Fruit fly (Drosophila melanogaster) whole organism, prepupa: ENCODE results near the gene CG7110.

Source experiments
- CG10631 ChIP-seq: fragments of 200-800 bp; sonication (Bioruptor generic); optimal IDR thresholded peaks from 2 replicates; lab custom pipeline; 2016; ENCODE audit warnings: missing biosample characterization, missing genetic modification characterization
- CG11902 ChIP-seq: fragments of 200-800 bp; sonication (Bioruptor generic); optimal IDR thresholded peaks from 3 replicates; lab custom pipeline; 2016; ENCODE audit warnings: missing biosample characterization, missing genetic modification characterization
- CG3032 ChIP-seq: fragments of 200-800 bp; optimal IDR thresholded peaks from 2 replicates; lab custom pipeline; 2019; ENCODE audit warnings: missing biosample characterization, mild to moderate bottlenecking, missing genetic modification characterization, moderate library complexity
- CG31627 ChIP-seq: fragments of 200-800 bp; sonication (Bioruptor generic); optimal IDR thresholded peaks from 3 replicates; lab custom pipeline; 2016; ENCODE audit warnings: missing biosample characterization, missing genetic modification characterization
- CG32006 ChIP-seq: fragments of 200-800 bp; sonication (Bioruptor generic); optimal IDR thresholded peaks from 3 replicates; lab custom pipeline; 2017; ENCODE audit warnings: missing biosample characterization, mild to moderate bottlenecking, missing genetic modification characterization
- CG34406 ChIP-seq: fragments of 200-800 bp; sonication (Bioruptor generic); optimal IDR thresholded peaks from 3 replicates; lab custom pipeline; 2016; ENCODE audit warnings: missing biosample characterization, missing genetic modification characterization
- CG3919 ChIP-seq: fragments of 200-800 bp; sonication (Bioruptor generic); optimal IDR thresholded peaks from 3 replicates; lab custom pipeline; 2016; ENCODE audit warnings: missing biosample characterization, missing genetic modification characterization
- CG6792 ChIP-seq: fragments of 200-800 bp; sonication (Bioruptor generic); optimal IDR thresholded peaks from 3 replicates; lab custom pipeline; 2016; ENCODE audit warnings: missing biosample characterization, missing genetic modification characterization
- CG6854 ChIP-seq: fragments of 200-800 bp; sonication (Bioruptor generic); optimal IDR thresholded peaks from 2 replicates; lab custom pipeline; 2017; ENCODE audit warnings: missing biosample characterization, mild to moderate bottlenecking, missing genetic modification characterization
- CG8119 ChIP-seq: fragments of 200-800 bp; sonication (Bioruptor generic); IDR thresholded peaks from 3 replicates; pipeline ENCODE4 v1.3.6; 2022; ENCODE audit warnings: missing biosample characterization, missing genetic modification characterization
- Eip75B ChIP-seq: fragments of 200-800 bp; sonication (Bioruptor generic); optimal IDR thresholded peaks from 3 replicates; lab custom pipeline; 2016; ENCODE audit warnings: missing biosample characterization, missing genetic modification characterization
- Gug ChIP-seq: fragments of 200-800 bp; sonication (Bioruptor generic); IDR thresholded peaks from 2 replicates; pipeline ENCODE4 v1.3.6; 2022; ENCODE audit warnings: missing biosample characterization, missing genetic modification characterization
- Hr39 ChIP-seq: fragments of 200-800 bp; sonication (Bioruptor generic); optimal IDR thresholded peaks from 2 replicates; lab custom pipeline; 2016; ENCODE audit warnings: missing biosample characterization, missing genetic modification characterization
- Hr4 ChIP-seq: fragments of 200-800 bp; sonication (Bioruptor generic); optimal IDR thresholded peaks from 3 replicates; lab custom pipeline; 2016; ENCODE audit warnings: missing biosample characterization, missing genetic modification characterization
- Lpt ChIP-seq: fragments of 200-800 bp; sonication (Bioruptor generic); optimal IDR thresholded peaks from 3 replicates; lab custom pipeline; 2016; ENCODE audit warnings: missing biosample characterization, missing genetic modification characterization
- Met ChIP-seq: fragments of 200-800 bp; sonication (Bioruptor generic); optimal IDR thresholded peaks from 3 replicates; lab custom pipeline; 2016; ENCODE audit warnings: missing biosample characterization, missing genetic modification characterization
- OdsH ChIP-seq: fragments of 200-800 bp; sonication (Bioruptor generic); optimal IDR thresholded peaks from 3 replicates; lab custom pipeline; 2016; ENCODE audit warnings: missing biosample characterization, missing genetic modification characterization
- Sox102F ChIP-seq: fragments of 200-800 bp; sonication (Bioruptor generic); optimal IDR thresholded peaks from 2 replicates; lab custom pipeline; 2016; ENCODE audit warnings: missing biosample characterization, mild to moderate bottlenecking, missing genetic modification characterization
- achi ChIP-seq: fragments of 200-800 bp; sonication (Bioruptor generic); optimal IDR thresholded peaks from 3 replicates; lab custom pipeline; 2016; ENCODE audit warnings: missing biosample characterization, missing genetic modification characterization
- cyc ChIP-seq: fragments of 200-800 bp; sonication (Bioruptor generic); optimal IDR thresholded peaks from 3 replicates; lab custom pipeline; 2016; ENCODE audit warnings: missing biosample characterization, missing genetic modification characterization
- dac ChIP-seq: fragments of 200-800 bp; sonication (Bioruptor generic); optimal IDR thresholded peaks from 2 replicates; lab custom pipeline; 2017; ENCODE audit warnings: missing biosample characterization, mild to moderate bottlenecking, missing genetic modification characterization
- fd85E ChIP-seq: fragments of 200-800 bp; sonication (Bioruptor generic); optimal IDR thresholded peaks from 3 replicates; lab custom pipeline; 2016; ENCODE audit warnings: missing biosample characterization, missing genetic modification characterization
- ss ChIP-seq, 2 experiments: fragments of 200-800 bp; sonication (Bioruptor generic); optimal IDR thresholded peaks; 2 replicates in 1 of 2; 3 replicates in 1 of 2; lab custom pipeline; 2017 to 2018; ENCODE audit warnings: mild to moderate bottlenecking in 2 of 2, missing biosample characterization in 2 of 2, missing genetic modification characterization in 2 of 2, moderate library complexity in 1 of 2
- topi ChIP-seq: fragments of 200-800 bp; sonication (Bioruptor generic); optimal IDR thresholded peaks from 3 replicates; lab custom pipeline; 2016; ENCODE audit warnings: missing biosample characterization, missing genetic modification characterization

Gene CG7110

dm6 chr2L:13457037-13457547, 58.3 kb downstream of the CG7110 start, which contains the start of gene CG42809:
TSS of gene CG42809 (plus strand) at chr2L:13457497.
- no peak for TF ChIP-seq CG32006
- no peak for TF ChIP-seq CG31627 (GFP tag; lab: Kevin White, UChicago)
- no peak for TF ChIP-seq OdsH (GFP tag; lab: Kevin White, UChicago)
- TF ChIP-seq CG3032 (tag; lab: Kevin White, UChicago), result no peak
- TF ChIP-seq achi (GFP tag; lab: Kevin White, UChicago), result no peak
- TF ChIP-seq CG8119, result no peak
- TF ChIP-seq CG34406 (GFP tag; lab: Kevin White, UChicago), result no peak
- TF ChIP-seq, all 60 proteins: peak for 0

DNA sequence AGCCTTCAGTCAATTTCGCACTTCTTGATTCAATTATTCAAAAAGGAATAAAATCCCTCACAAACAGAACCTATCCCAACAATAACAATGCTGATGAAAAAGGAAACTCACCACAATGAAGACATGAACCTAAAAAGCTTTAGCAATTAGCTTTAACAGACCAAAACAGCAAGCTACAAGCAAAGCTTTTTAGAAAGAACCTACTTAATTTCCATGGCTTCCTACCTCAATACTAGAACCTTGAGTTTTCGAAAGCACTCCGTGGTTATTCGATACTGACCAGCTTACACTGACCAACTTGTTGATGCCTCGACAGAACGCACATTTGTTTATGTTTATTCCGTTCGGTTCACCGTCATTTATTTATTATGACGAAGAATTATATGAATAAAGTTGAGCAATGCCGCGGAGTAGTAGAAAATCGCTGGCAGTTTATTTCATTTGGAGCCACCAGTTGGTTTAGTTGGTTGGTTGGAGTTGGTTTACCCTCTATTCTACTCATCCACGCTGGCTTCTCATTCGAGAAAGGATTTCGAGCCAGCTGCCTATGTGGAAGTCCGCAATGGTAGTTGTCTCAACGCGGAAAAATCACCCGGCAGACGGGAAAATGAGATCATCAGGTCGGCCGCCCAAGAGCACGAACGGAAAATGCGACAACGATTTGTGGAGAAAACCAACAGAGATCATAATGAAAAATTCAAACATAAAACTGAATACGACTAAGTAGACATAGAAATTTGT, 60.4 kb downstream of the CG7110 start, which contains the start of gene CG42810:
TSS of gene CG42810 (plus strand) at position 691 of the 741 bp plus-strand sequence.
- TF ChIP-seq achi (GFP tag; lab: Kevin White, UChicago), result no peak
- TF ChIP-seq Hr4 (GFP tag; lab: Kevin White, UChicago), result no peak
- TF ChIP-seq ss (GFP tag; optimal IDR thresholded peaks at IDR 0.05; lab: Kevin White, UChicago), result no peak
- no peak for TF ChIP-seq cyc (GFP tag; lab: Kevin White, UChicago)
- no peak for TF ChIP-seq CG3919 (GFP tag; lab: Kevin White, UChicago)
- no peak for TF ChIP-seq OdsH (GFP tag; lab: Kevin White, UChicago)
- TF ChIP-seq CG6854 (GFP tag; lab: Kevin White, UChicago), result no peak
- no peak for TF ChIP-seq Eip75B (GFP tag; lab: Kevin White, UChicago)
- TF ChIP-seq fd85E, result no peak
- TF ChIP-seq CG10631 (GFP tag; lab: Kevin White, UChicago), result no peak
- TF ChIP-seq Hr39 (GFP tag; lab: Kevin White, UChicago), result no peak
- no peak for TF ChIP-seq Sox102F (GFP tag; lab: Kevin White, UChicago)
- no peak for TF ChIP-seq Gug (GFP tag; lab: Robert Waterston, UW)
- TF ChIP-seq Lpt (GFP tag; lab: Kevin White, UChicago), result no peak
- TF ChIP-seq CG11902, result no peak
- TF ChIP-seq dac (GFP tag; lab: Kevin White, UChicago), result no peak
- no peak for TF ChIP-seq CG6792
- TF ChIP-seq Met (GFP tag; lab: Kevin White, UChicago), result no peak
- no peak for TF ChIP-seq topi (GFP tag; lab: Kevin White, UChicago)
